Fruit fly (Drosophila melanogaster) S2 (cell line): ENCODE data around the gene Taf2.

Experiments
- CG8478 ChIP-seq: fragments of >200 bp; optimal IDR thresholded peaks from 2 replicates; lab custom pipeline; 2018
- CTCF ChIP-seq, 2 experiments: fragments of >200 bp; optimal IDR thresholded peaks; 2 replicates each; lab custom pipeline; 2018

DNA sequence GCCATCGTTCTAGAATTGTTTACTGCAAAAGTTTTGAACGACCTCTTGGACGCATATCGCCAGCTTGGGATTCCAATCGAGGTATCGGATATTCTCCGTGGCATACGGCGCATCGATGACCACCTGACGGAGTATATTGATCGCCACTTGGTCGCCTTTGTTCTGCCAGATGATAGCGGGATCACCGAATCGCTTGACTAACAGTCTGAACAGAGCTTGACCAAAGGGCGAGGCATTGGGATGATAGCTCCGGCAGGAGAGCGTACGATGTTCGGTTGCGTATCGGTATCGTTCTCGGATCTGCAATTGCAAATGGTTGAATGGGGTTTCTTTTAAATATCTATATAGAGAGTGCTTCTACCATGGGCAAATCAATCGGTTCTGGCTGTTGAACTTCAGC lies 5.5 kb upstream of the Taf2 start:
- no peak for TF ChIP-seq CTCF (optimal IDR thresholded peaks at IDR 0.05; lab: Kevin White, UChicago)
- no peak for TF ChIP-seq CG8478 (lab: Kevin White, UChicago)
